Fruit fly (Drosophila melanogaster) whole organism, prepupa: ENCODE results near the gene Xport-A.

Experiments
- Blimp-1 ChIP-seq: fragments of 200-800 bp; sonication (Bioruptor generic); optimal IDR thresholded peaks from 3 replicates; lab custom pipeline; 2017; ENCODE audit warnings: missing biosample characterization, missing genetic modification characterization, mild to moderate bottlenecking, moderate library complexity, missing genetic modification reagents
- CG10631 ChIP-seq: fragments of 200-800 bp; sonication (Bioruptor generic); optimal IDR thresholded peaks from 2 replicates; lab custom pipeline; 2016; ENCODE audit warnings: missing biosample characterization, missing genetic modification characterization
- CG11294 ChIP-seq: fragments of 200-800 bp; sonication (Bioruptor generic); IDR thresholded peaks from 2 replicates; pipeline ENCODE4 v1.3.6; 2022; ENCODE audit warnings: missing biosample characterization, missing genetic modification characterization
- CG11762 ChIP-seq: fragments of 200-800 bp; sonication (Bioruptor generic); optimal IDR thresholded peaks from 3 replicates; lab custom pipeline; 2016; ENCODE audit warnings: missing biosample characterization, missing genetic modification characterization; ENCODE audit not compliant: insufficient read depth
- CG15336 ChIP-seq: fragments of 200-800 bp; sonication (Bioruptor generic); IDR thresholded peaks from 2 replicates; pipeline ENCODE4 v1.3.6; 2022; ENCODE audit warnings: missing biosample characterization, missing genetic modification characterization
- CG1621 ChIP-seq: fragments of 200-800 bp; sonication (Bioruptor generic); optimal IDR thresholded peaks from 3 replicates; lab custom pipeline; 2018; ENCODE audit warnings: missing biosample characterization, mild to moderate bottlenecking, missing genetic modification characterization
- CG16779 ChIP-seq: fragments of 200-800 bp; sonication (Bioruptor generic); optimal IDR thresholded peaks from 3 replicates; lab custom pipeline; 2017; ENCODE audit warnings: missing biosample characterization, mild to moderate bottlenecking, missing genetic modification characterization
- CG3032 ChIP-seq: fragments of 200-800 bp; optimal IDR thresholded peaks from 2 replicates; lab custom pipeline; 2019; ENCODE audit warnings: missing biosample characterization, mild to moderate bottlenecking, missing genetic modification characterization, moderate library complexity
- CG31627 ChIP-seq: fragments of 200-800 bp; sonication (Bioruptor generic); optimal IDR thresholded peaks from 3 replicates; lab custom pipeline; 2016; ENCODE audit warnings: missing biosample characterization, missing genetic modification characterization
- CG32006 ChIP-seq: fragments of 200-800 bp; sonication (Bioruptor generic); optimal IDR thresholded peaks from 3 replicates; lab custom pipeline; 2017; ENCODE audit warnings: missing biosample characterization, mild to moderate bottlenecking, missing genetic modification characterization
- CG3919 ChIP-seq: fragments of 200-800 bp; sonication (Bioruptor generic); optimal IDR thresholded peaks from 3 replicates; lab custom pipeline; 2016; ENCODE audit warnings: missing biosample characterization, missing genetic modification characterization
- CG6276 ChIP-seq: fragments of 200-800 bp; sonication (Bioruptor generic); optimal IDR thresholded peaks from 2 replicates; lab custom pipeline; 2017; ENCODE audit warnings: missing biosample characterization, mild to moderate bottlenecking, missing genetic modification characterization
- CG6792 ChIP-seq: fragments of 200-800 bp; sonication (Bioruptor generic); optimal IDR thresholded peaks from 3 replicates; lab custom pipeline; 2016; ENCODE audit warnings: missing biosample characterization, missing genetic modification characterization
- CG6854 ChIP-seq: fragments of 200-800 bp; sonication (Bioruptor generic); optimal IDR thresholded peaks from 2 replicates; lab custom pipeline; 2017; ENCODE audit warnings: missing biosample characterization, mild to moderate bottlenecking, missing genetic modification characterization
- CG7368 ChIP-seq: fragments of 200-800 bp; sonication (Bioruptor generic); optimal IDR thresholded peaks from 3 replicates; lab custom pipeline; 2016; ENCODE audit warnings: missing biosample characterization, missing genetic modification characterization
- CG8119 ChIP-seq: fragments of 200-800 bp; sonication (Bioruptor generic); IDR thresholded peaks from 3 replicates; pipeline ENCODE4 v1.3.6; 2022; ENCODE audit warnings: missing biosample characterization, missing genetic modification characterization
- CG8319 ChIP-seq: fragments of 200-800 bp; sonication (Bioruptor generic); optimal IDR thresholded peaks from 3 replicates; lab custom pipeline; 2016; ENCODE audit warnings: missing biosample characterization, missing genetic modification characterization
- CG8632 ChIP-seq: fragments of 200-800 bp; sonication (Bioruptor generic); optimal IDR thresholded peaks from 3 replicates; lab custom pipeline; 2016; ENCODE audit warnings: missing biosample characterization, missing genetic modification characterization
- Eip75B ChIP-seq: fragments of 200-800 bp; sonication (Bioruptor generic); optimal IDR thresholded peaks from 3 replicates; lab custom pipeline; 2016; ENCODE audit warnings: missing biosample characterization, missing genetic modification characterization
- Eip78C ChIP-seq: fragments of 200-800 bp; sonication (Bioruptor generic); peaks from one replicate; lab custom pipeline; 2016; ENCODE audit warnings: missing biosample characterization, missing genetic modification characterization
- Eip93F ChIP-seq: fragments of 200-800 bp; sonication (Bioruptor generic); optimal IDR thresholded peaks from 2 replicates; lab custom pipeline; 2016; ENCODE audit warnings: missing biosample characterization, mild to moderate bottlenecking, missing genetic modification characterization
- Ets21C ChIP-seq: fragments of 200-800 bp; sonication (Bioruptor generic); optimal IDR thresholded peaks from 3 replicates; lab custom pipeline; 2016; ENCODE audit warnings: missing biosample characterization, missing genetic modification characterization
- Ets96B ChIP-seq: fragments of 200-800 bp; optimal IDR thresholded peaks from 2 replicates; lab custom pipeline; 2019; ENCODE audit warnings: missing biosample characterization, mild to moderate bottlenecking, missing genetic modification characterization, moderate library complexity
- Hr38 ChIP-seq: sonication (Bioruptor generic); optimal IDR thresholded peaks from 2 replicates; lab custom pipeline; 2016; ENCODE audit warnings: missing biosample characterization, missing genetic modification characterization
- Hr39 ChIP-seq: fragments of 200-800 bp; sonication (Bioruptor generic); optimal IDR thresholded peaks from 2 replicates; lab custom pipeline; 2016; ENCODE audit warnings: missing biosample characterization, missing genetic modification characterization
- Hr4 ChIP-seq: fragments of 200-800 bp; sonication (Bioruptor generic); optimal IDR thresholded peaks from 3 replicates; lab custom pipeline; 2016; ENCODE audit warnings: missing biosample characterization, missing genetic modification characterization
- Lpt ChIP-seq: fragments of 200-800 bp; sonication (Bioruptor generic); optimal IDR thresholded peaks from 3 replicates; lab custom pipeline; 2016; ENCODE audit warnings: missing biosample characterization, missing genetic modification characterization
- Met ChIP-seq: fragments of 200-800 bp; sonication (Bioruptor generic); optimal IDR thresholded peaks from 3 replicates; lab custom pipeline; 2016; ENCODE audit warnings: missing biosample characterization, missing genetic modification characterization
- OdsH ChIP-seq: fragments of 200-800 bp; sonication (Bioruptor generic); optimal IDR thresholded peaks from 3 replicates; lab custom pipeline; 2016; ENCODE audit warnings: missing biosample characterization, missing genetic modification characterization
- Sox102F ChIP-seq: fragments of 200-800 bp; sonication (Bioruptor generic); optimal IDR thresholded peaks from 2 replicates; lab custom pipeline; 2016; ENCODE audit warnings: missing biosample characterization, mild to moderate bottlenecking, missing genetic modification characterization
- acj6 ChIP-seq: fragments of 200-800 bp; sonication (Bioruptor generic); optimal IDR thresholded peaks from 3 replicates; lab custom pipeline; 2016; ENCODE audit warnings: missing biosample characterization, missing genetic modification characterization
- cyc ChIP-seq: fragments of 200-800 bp; sonication (Bioruptor generic); optimal IDR thresholded peaks from 3 replicates; lab custom pipeline; 2016; ENCODE audit warnings: missing biosample characterization, missing genetic modification characterization
- dac ChIP-seq: fragments of 200-800 bp; sonication (Bioruptor generic); optimal IDR thresholded peaks from 2 replicates; lab custom pipeline; 2017; ENCODE audit warnings: missing biosample characterization, mild to moderate bottlenecking, missing genetic modification characterization
- dsx ChIP-seq: fragments of 200-800 bp; optimal IDR thresholded peaks from 3 replicates; lab custom pipeline; 2019; ENCODE audit warnings: missing biosample characterization, mild to moderate bottlenecking, missing genetic modification characterization, moderate library complexity; ENCODE audit not compliant: poor library complexity, severe bottlenecking
- eg ChIP-seq: fragments of 200-800 bp; sonication (Bioruptor generic); IDR thresholded peaks from 3 replicates; pipeline ENCODE4 v1.3.6; 2022; ENCODE audit warnings: missing biosample characterization, missing genetic modification characterization
- esn ChIP-seq: fragments of 200-800 bp; sonication (Bioruptor generic); optimal IDR thresholded peaks from 2 replicates; lab custom pipeline; 2016; ENCODE audit warnings: missing biosample characterization, mild to moderate bottlenecking, missing genetic modification characterization, moderate library complexity
- fd59A ChIP-seq: fragments of 200-800 bp; sonication (Bioruptor generic); optimal IDR thresholded peaks from 2 replicates; lab custom pipeline; 2017; ENCODE audit warnings: missing biosample characterization, mild to moderate bottlenecking, missing genetic modification characterization, missing genetic modification reagents
- fkh ChIP-seq: fragments of 200-800 bp; sonication (Bioruptor generic); optimal IDR thresholded peaks from 3 replicates; lab custom pipeline; 2017; ENCODE audit warnings: missing biosample characterization, mild to moderate bottlenecking, missing genetic modification characterization, moderate library complexity
- net ChIP-seq: fragments of 200-800 bp; sonication (Bioruptor generic); optimal IDR thresholded peaks from 3 replicates; lab custom pipeline; 2016; ENCODE audit warnings: missing biosample characterization, missing genetic modification characterization
- pdm3 ChIP-seq: fragments of 200-800 bp; sonication (Bioruptor generic); optimal IDR thresholded peaks from 3 replicates; lab custom pipeline; 2016; ENCODE audit warnings: missing biosample characterization, missing genetic modification characterization
- salr ChIP-seq, 2 experiments: fragments of 200-800 bp; sonication (Bioruptor generic); optimal IDR thresholded peaks; 3 replicates each; lab custom pipeline; 2016 to 2018; ENCODE audit warnings: missing biosample characterization in 2 of 2, missing genetic modification characterization in 2 of 2, mild to moderate bottlenecking in 1 of 2
- spab ChIP-seq: fragments of 200-800 bp; sonication (Bioruptor generic); optimal IDR thresholded peaks from 2 replicates; lab custom pipeline; 2017; ENCODE audit warnings: missing biosample characterization, mild to moderate bottlenecking, missing genetic modification characterization, missing genetic modification reagents
- ss ChIP-seq, 2 experiments: fragments of 200-800 bp; sonication (Bioruptor generic); optimal IDR thresholded peaks; 2 replicates in 1 of 2; 3 replicates in 1 of 2; lab custom pipeline; 2017 to 2018; ENCODE audit warnings: mild to moderate bottlenecking in 2 of 2, missing biosample characterization in 2 of 2, missing genetic modification characterization in 2 of 2, moderate library complexity in 1 of 2
- svp ChIP-seq: fragments of 200-800 bp; sonication (Bioruptor generic); peaks from one replicate; lab custom pipeline; 2016; ENCODE audit warnings: missing biosample characterization, missing genetic modification characterization
- topi ChIP-seq: fragments of 200-800 bp; sonication (Bioruptor generic); optimal IDR thresholded peaks from 3 replicates; lab custom pipeline; 2016; ENCODE audit warnings: missing biosample characterization, missing genetic modification characterization

The Xport-A gene

DNA sequence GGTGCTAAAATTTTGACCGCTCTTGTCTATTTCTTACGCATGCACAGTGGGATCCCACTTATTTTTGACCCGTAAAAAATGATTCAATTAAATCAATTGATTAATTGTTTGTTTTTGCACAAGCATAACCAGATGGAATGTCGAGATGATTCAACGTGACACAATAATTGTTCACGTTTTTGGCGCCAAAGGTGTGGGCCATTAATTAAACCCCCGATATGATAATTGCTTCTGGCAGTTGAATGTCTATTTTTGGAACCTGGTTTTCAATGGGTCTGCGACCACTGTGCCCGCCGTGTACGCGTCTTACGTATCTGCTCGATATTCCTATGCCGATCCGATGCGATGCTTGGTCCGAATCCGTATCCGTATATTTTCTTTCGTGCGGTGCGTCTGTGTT, 23.2 kb downstream of the Xport-A start (continued):
- TF ChIP-seq dac (GFP tag; lab: Kevin White, UChicago): no peak
- TF ChIP-seq Eip78C: peak; percentile 78
- TF ChIP-seq fd59A (GFP tag; lab: Kevin White, UChicago): no peak
- TF ChIP-seq CG3032 (tag; lab: Kevin White, UChicago): no peak
- TF ChIP-seq pdm3 (GFP tag; lab: Kevin White, UChicago): no peak
- peak in 1 of 2 experiments; percentile 6 for TF ChIP-seq salr (GFP tag; optimal IDR thresholded peaks at IDR 0.05; lab: Kevin White, UChicago)
- peak; percentile 35 for TF ChIP-seq CG31627 (GFP tag; lab: Kevin White, UChicago)
- no peak for TF ChIP-seq CG11762
- no peak for TF ChIP-seq CG6276 (GFP tag; lab: Kevin White, UChicago)
- TF ChIP-seq CG11294 (GFP tag; lab: Robert Waterston, UW): peak; percentile 58; the same call in 1 of the 2 replicates
- TF ChIP-seq Hr39 (GFP tag; lab: Kevin White, UChicago): peak; percentile 40
- TF ChIP-seq Eip75B (GFP tag; lab: Kevin White, UChicago): no peak
- TF ChIP-seq dsx (GFP tag; lab: Kevin White, UChicago): no peak
- no peak for TF ChIP-seq CG6792 (GFP tag; lab: Kevin White, UChicago)
- TF ChIP-seq, all 60 proteins: peak for 23

DNA sequence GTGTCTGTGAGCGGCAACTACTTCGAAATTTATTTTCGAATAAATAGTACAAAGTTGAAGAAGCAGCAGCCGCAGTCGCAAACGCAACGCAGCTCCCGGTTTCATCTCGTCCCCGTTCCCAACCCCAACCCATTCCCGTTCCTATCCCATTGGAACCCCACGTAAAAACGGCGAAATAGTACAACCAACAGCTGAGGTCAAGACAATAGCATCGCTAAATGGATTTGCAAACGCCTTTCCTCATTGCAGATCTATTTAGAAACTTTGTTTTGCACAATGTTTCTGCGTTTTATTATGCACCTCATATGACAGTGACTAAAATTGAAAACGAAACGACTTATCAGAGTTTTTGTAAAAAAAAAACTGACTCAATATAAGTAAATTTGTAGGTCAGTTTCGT, 23.8 kb downstream of the Xport-A start:
- TF ChIP-seq Blimp-1 (GFP tag; lab: Kevin White, UChicago): no peak
- TF ChIP-seq eg (GFP tag; lab: Robert Waterston, UW): 0 out of 3 replicates have a peak, but pooled peaks have one; percentile 26
- no peak for TF ChIP-seq Sox102F (GFP tag; lab: Kevin White, UChicago)
- peak; percentile 59 for TF ChIP-seq Eip78C

DNA sequence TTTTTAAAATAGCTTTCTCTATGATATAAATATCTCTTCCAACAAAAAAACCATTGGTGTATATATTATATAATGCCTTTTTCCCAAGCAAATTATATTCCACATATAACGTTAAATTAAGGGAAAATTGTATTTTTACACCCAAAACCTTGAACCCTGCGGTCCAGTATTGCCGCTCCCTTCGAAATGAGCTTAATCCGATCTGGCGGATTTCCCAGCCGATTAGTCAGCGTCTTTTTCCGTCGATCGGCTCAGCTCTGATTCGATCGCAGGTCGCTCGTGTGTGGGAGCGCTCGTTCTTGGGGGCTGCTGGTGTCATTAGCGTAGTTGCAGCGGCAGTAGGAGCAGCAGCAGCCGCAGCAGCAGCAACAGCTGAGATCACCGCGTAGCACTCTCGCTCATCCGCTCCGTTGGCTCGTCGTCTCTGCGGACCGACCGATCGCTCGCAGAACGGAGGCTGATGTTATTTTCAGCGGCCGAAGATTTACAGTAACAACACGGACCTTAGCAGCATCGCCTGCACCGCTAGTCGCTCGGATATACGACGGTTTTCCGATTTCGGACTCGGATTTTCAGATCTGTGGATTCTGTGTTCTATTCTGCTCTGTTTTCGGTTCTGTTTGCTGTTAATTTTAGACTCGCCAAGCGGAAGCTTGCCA, 24.7 kb downstream of the Xport-A start, which contains the start of gene CG4733:
Gene CG4733, plus strand, starts transcription at position 350 of the 659 bp plus-strand sequence.
- TF ChIP-seq net (GFP tag; lab: Kevin White, UChicago) (peak; percentile 20), Eip93F (GFP tag; lab: Kevin White, UChicago) (no peak), cyc (GFP tag; lab: Kevin White, UChicago) (no peak), Blimp-1 (GFP tag; lab: Kevin White, UChicago) (no peak), CG6792 (GFP tag; lab: Kevin White, UChicago) (no peak), Hr4 (GFP tag; lab: Kevin White, UChicago) (peak; percentile 12), CG10631 (no peak), CG6854 (GFP tag; lab: Kevin White, UChicago) (no peak), CG8119 (GFP tag; lab: Robert Waterston, UW) (no peak), salr (GFP tag; optimal IDR thresholded peaks at IDR 0.05; lab: Kevin White, UChicago) (no peak), esn (GFP tag; lab: Kevin White, UChicago) (no peak), CG16779 (tag; lab: Kevin White, UChicago) (no peak), Ets96B (tag; lab: Kevin White, UChicago) (no peak), topi (GFP tag; lab: Kevin White, UChicago) (no peak), Lpt (GFP tag; lab: Kevin White, UChicago) (no peak), Ets21C (no peak), Hr38 (GFP tag; lab: Kevin White, UChicago) (no peak), acj6 (GFP tag; lab: Kevin White, UChicago) (peak; percentile 5), CG32006 (peak; percentile 16), Eip78C (no peak), CG11762 (no peak), CG8319 (GFP tag; lab: Kevin White, UChicago) (no peak), OdsH (GFP tag; lab: Kevin White, UChicago) (no peak), Eip75B (GFP tag; lab: Kevin White, UChicago) (no peak), fkh (GFP tag; lab: Kevin White, UChicago) (no peak), ss (GFP tag; optimal IDR thresholded peaks at IDR 0.05; lab: Kevin White, UChicago) (no peak), CG1621 (tag; lab: Kevin White, UChicago) (no peak), Hr39 (GFP tag; lab: Kevin White, UChicago) (no peak), CG8632 (GFP tag; lab: Kevin White, UChicago) (no peak), svp (GFP tag; lab: Kevin White, UChicago) (peak; percentile 71), CG7368 (no peak), pdm3 (GFP tag; lab: Kevin White, UChicago) (peak; percentile 8), CG31627 (GFP tag; lab: Kevin White, UChicago) (no peak), CG3919 (GFP tag; lab: Kevin White, UChicago) (no peak), Met (GFP tag; lab: Kevin White, UChicago) (no peak), dsx (GFP tag; lab: Kevin White, UChicago) (no peak), spab (GFP tag; lab: Kevin White, UChicago) (no peak), CG15336 (GFP tag; lab: Robert Waterston, UW) (no peak)
